Worm (Caenorhabditis elegans): Measurements from ENCODE around the gene rabs-5.

DNA sequence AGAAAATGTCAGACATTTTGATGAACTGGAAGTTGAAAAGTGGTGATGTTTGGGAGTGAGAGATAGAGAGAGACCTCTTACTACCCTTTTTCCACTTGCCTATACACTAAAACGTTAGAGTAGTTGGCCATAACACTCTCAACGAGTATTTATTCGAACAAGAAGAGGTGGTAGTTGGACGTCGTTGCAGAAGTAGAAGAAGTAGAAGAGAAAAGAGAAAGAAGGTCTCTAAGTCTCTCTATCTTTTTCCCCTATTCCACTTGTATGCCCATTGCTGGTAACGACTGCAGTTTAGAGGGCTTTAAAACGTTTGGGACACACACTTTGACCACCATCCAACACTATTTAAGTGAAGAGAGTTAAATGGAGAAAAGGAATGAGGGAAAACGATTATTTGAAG, 15.9 kb downstream of the rabs-5 start:
- TF ChIP-seq ama-1 (optimal IDR thresholded peaks at IDR 0.05) (no peak), ama-1 (GFP tag; optimal IDR thresholded peaks at IDR 0.05) (no peak), K12H6.12 (tag; optimal IDR thresholded peaks at IDR 0.05) (no peak), pha-4 (tag; optimal IDR thresholded peaks at IDR 0.05) (no peak), cebp-1 (GFP tag; IDR thresholded peaks at IDR 0.05) (no peak), cebp-1 (tag; optimal IDR thresholded peaks at IDR 0.05) (no peak), nhr-80 (tag; optimal IDR thresholded peaks at IDR 0.05) (no peak), nhr-90 (tag; optimal IDR thresholded peaks at IDR 0.05) (no peak), snpc-3.4 (tag; optimal IDR thresholded peaks at IDR 0.05) (no peak), egl-44 (GFP tag; IDR thresholded peaks at IDR 0.05) (no peak), B0336.3 (GFP tag; IDR thresholded peaks at IDR 0.05) (no peak), him-1 (tag; optimal IDR thresholded peaks at IDR 0.05) (no peak), nhr-27 (tag; optimal IDR thresholded peaks at IDR 0.05) (no peak), bed-2 (GFP tag; IDR thresholded peaks at IDR 0.05) (no peak)
